Fruit fly (Drosophila melanogaster): Measurements from ENCODE around the gene CG17110.

The CG17110 gene

DNA sequence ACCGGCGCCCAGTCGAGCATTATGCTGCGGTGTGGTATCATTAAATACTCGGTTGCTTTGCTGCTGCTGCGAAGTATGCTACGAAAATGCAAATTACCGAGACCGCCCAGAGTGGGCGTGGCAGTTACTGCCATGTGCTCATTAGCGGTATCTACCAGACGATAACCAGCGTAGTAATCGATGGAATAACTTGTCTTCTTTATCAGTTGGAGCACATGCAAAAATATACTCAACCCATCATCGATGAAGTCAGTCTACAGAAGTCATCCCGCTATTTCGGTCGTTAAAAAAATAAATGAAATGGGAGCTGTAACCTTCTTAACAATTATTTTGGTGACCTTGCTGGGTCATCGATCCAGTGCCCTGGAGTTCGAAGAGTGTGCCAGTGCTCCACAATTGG is 47.8 kb upstream of the CG17110 start, which contains the start of gene CG13837:
Gene CG13837 (plus strand): TSS at position 301 of the 400 bp plus-strand sequence.
- TF ChIP-seq Taf1 (GFP tag; IDR thresholded peaks at IDR 0.05) (no peak), trh (GFP tag; optimal IDR thresholded peaks at IDR 0.05) (no peak), CG3065 (GFP tag; optimal IDR thresholded peaks at IDR 0.05) (peak; percentile 75)

- TF ChIP-seq Atf-2 (GFP tag; optimal IDR thresholded peaks at IDR 0.05) (no peak), chinmo (GFP tag; IDR thresholded peaks at IDR 0.05; ENCODE audit: partially characterized antibody) (peak; percentile 51; the same call in 1 of the 4 replicates), slp2 (GFP tag; optimal IDR thresholded peaks at IDR 0.05) (peak; percentile 0), ro (GFP tag; IDR thresholded peaks at IDR 0.05) (no peak), Tbp (GFP tag; optimal IDR thresholded peaks at IDR 0.05) (no peak), Stat92E (GFP tag; optimal IDR thresholded peaks at IDR 0.05) (no peak), Camta (GFP tag; optimal IDR thresholded peaks at IDR 0.05) (no peak), nmo (GFP tag; optimal IDR thresholded peaks at IDR 0.05) (peak; percentile 14), CG18476 (GFP tag; optimal IDR thresholded peaks at IDR 0.05) (no peak), CoRest (tag; optimal IDR thresholded peaks at IDR 0.05) (peak; percentile 40), disco-r (GFP tag; optimal IDR thresholded peaks at IDR 0.05) (no peak), Rx (GFP tag; IDR thresholded peaks at IDR 0.05) (0 out of 2 replicates have a peak, but pooled peaks have one; percentile 24), dmrt99B (tag; optimal IDR thresholded peaks at IDR 0.05) (peak; percentile 32), CG15269 (tag; optimal IDR thresholded peaks at IDR 0.05) (peak; percentile 57), CG10321 (GFP tag; IDR thresholded peaks at IDR 0.05) (no peak), CG10979 (tag; optimal IDR thresholded peaks at IDR 0.05) (no peak), CG11398 (GFP tag; optimal IDR thresholded peaks at IDR 0.05) (no peak), tup (GFP tag; optimal IDR thresholded peaks at IDR 0.05) (no peak), luna (GFP tag; optimal IDR thresholded peaks at IDR 0.05) (no peak), en (GFP tag; optimal IDR thresholded peaks at IDR 0.05) (no peak), bcd (GFP tag; optimal IDR thresholded peaks at IDR 0.05) (peak; percentile 7), az2 (GFP tag; optimal IDR thresholded peaks at IDR 0.05) (no peak), CG2712 (tag; optimal IDR thresholded peaks at IDR 0.05) (peak; percentile 24), ash1 (GFP tag; optimal IDR thresholded peaks at IDR 0.05) (no peak), lov (optimal IDR thresholded peaks at IDR 0.05) (no peak), lov (GFP tag; IDR thresholded peaks at IDR 0.05) (no peak), sd (tag; optimal IDR thresholded peaks at IDR 0.05) (peak; percentile 95), pita (GFP tag; optimal IDR thresholded peaks at IDR 0.05) (no peak), CG2120 (GFP tag; optimal IDR thresholded peaks at IDR 0.05) (peak; percentile 83), br (optimal IDR thresholded peaks at IDR 0.05) (no peak), so (GFP tag; IDR thresholded peaks at IDR 0.05) (0 out of 3 replicates have a peak, but pooled peaks have one; percentile 50), CG6683 (GFP tag; optimal IDR thresholded peaks at IDR 0.05) (no peak), Deaf1 (tag; optimal IDR thresholded peaks at IDR 0.05) (no peak), eyg (GFP tag; optimal IDR thresholded peaks at IDR 0.05) (peak; percentile 0), Hr51 (GFP tag; optimal IDR thresholded peaks at IDR 0.05) (peak; percentile 7 to 56), rib (GFP tag; IDR thresholded peaks at IDR 0.05) (no peak), Atf6 (GFP tag; IDR thresholded peaks at IDR 0.05) (peak; percentile 63), E2f1 (GFP tag; IDR thresholded peaks at IDR 0.05) (peak; percentile 40; the same call in 1 of the 2 replicates), CG18619 (GFP tag; optimal IDR thresholded peaks at IDR 0.05) (peak; percentile 24), zf30C (GFP tag; optimal IDR thresholded peaks at IDR 0.05) (no peak), dimm (GFP tag; IDR thresholded peaks at IDR 0.05) (no peak), Ravus (GFP tag; IDR thresholded peaks at IDR 0.05) (no peak), mam (GFP tag; optimal IDR thresholded peaks at IDR 0.05) (peak; percentile 55), CG13775 (GFP tag; optimal IDR thresholded peaks at IDR 0.05) (peak; percentile 21), lab (GFP tag; optimal IDR thresholded peaks at IDR 0.05) (peak; percentile 60), sens-2 (GFP tag; IDR thresholded peaks at IDR 0.05) (no peak), bsh (GFP tag; optimal IDR thresholded peaks at IDR 0.05) (peak in 1 of 2 experiments; percentile 41)
Observed at dm6 chr3R:23046529-23046943, 45.0 kb upstream of the CG17110 start.

All from whole organism, embryonic.